Fruit fly (Drosophila melanogaster) whole organism, wandering third instar larva: ENCODE data around the gene CG33307.

Experiments used
- Abd-B ChIP-seq: fragments of >200 bp; optimal IDR thresholded peaks from 2 replicates; lab custom pipeline; 2017; ENCODE audit warnings: missing biosample characterization, missing genetic modification characterization
- CG32264 ChIP-seq: fragments of 200-800 bp; sonication (Bioruptor generic); optimal IDR thresholded peaks from 2 replicates; lab custom pipeline; 2016; ENCODE audit warnings: missing biosample characterization, missing genetic modification characterization
- CG9705 ChIP-seq: fragments of 200-800 bp; sonication (Bioruptor generic); optimal IDR thresholded peaks from 2 replicates; lab custom pipeline; 2018; ENCODE audit warnings: missing biosample characterization, mild to moderate bottlenecking, missing genetic modification characterization
- Dif ChIP-seq: fragments of 200-275, 200-300 bp; sonication (Bioruptor generic); optimal IDR thresholded peaks from 2 replicates; lab custom pipeline; 2018; ENCODE audit warnings: missing biosample characterization, missing genetic modification characterization; ENCODE audit not compliant: partially characterized antibody
- HLH106 ChIP-seq: fragments of 200-800 bp; optimal IDR thresholded peaks from 3 replicates; lab custom pipeline; 2019; ENCODE audit warnings: missing biosample characterization, mild to moderate bottlenecking, missing genetic modification characterization, moderate library complexity
- Hnf4 ChIP-seq: fragments of 200-800 bp; sonication (Bioruptor generic); optimal IDR thresholded peaks from 2 replicates; lab custom pipeline; 2016; ENCODE audit warnings: missing biosample characterization, mild to moderate bottlenecking, missing genetic modification characterization
- Hr83 ChIP-seq: fragments of 200-300 bp; sonication (Bioruptor generic); optimal IDR thresholded peaks from 2 replicates; lab custom pipeline; 2016; ENCODE audit warnings: missing biosample characterization, mild to moderate bottlenecking, missing genetic modification characterization, moderate library complexity; ENCODE audit not compliant: poor library complexity, severe bottlenecking
- Jra ChIP-seq: sonication (Bioruptor generic); optimal IDR thresholded peaks from 2 replicates; lab custom pipeline; 2016; ENCODE audit warnings: missing biosample characterization, missing genetic modification characterization
- Mio ChIP-seq: sonication (Bioruptor generic); optimal IDR thresholded peaks from 2 replicates; lab custom pipeline; 2016; ENCODE audit warnings: missing biosample characterization, missing genetic modification characterization
- Myc ChIP-seq: fragments of >200 bp; optimal IDR thresholded peaks from 2 replicates; lab custom pipeline; 2017
- N ChIP-seq: fragments of >200 bp; optimal IDR thresholded peaks from 2 replicates; lab custom pipeline; 2018; ENCODE audit warnings: missing biosample characterization, missing external identifiers, missing genetic modification characterization
- OdsH ChIP-seq: fragments of 200-800 bp; sonication (Bioruptor generic); optimal IDR thresholded peaks from 2 replicates; lab custom pipeline; 2016; ENCODE audit warnings: missing biosample characterization, mild to moderate bottlenecking, missing genetic modification characterization
- Rel ChIP-seq, 2 experiments: fragments of 200-800 bp; sonication (Bioruptor generic) in 1 of 2; optimal IDR thresholded peaks; 2 replicates in 1 of 2; 3 replicates in 1 of 2; lab custom pipeline; 2016 to 2019; ENCODE audit warnings: mild to moderate bottlenecking in 2 of 2, missing biosample characterization in 2 of 2, missing genetic modification characterization in 2 of 2, moderate library complexity in 1 of 2
- Sp1 ChIP-seq: fragments of 200-800 bp; sonication (Bioruptor generic); optimal IDR thresholded peaks from 3 replicates; lab custom pipeline; 2019; ENCODE audit warnings: missing biosample characterization, mild to moderate bottlenecking, missing genetic modification characterization, moderate library complexity
- Vsx2 ChIP-seq: fragments of 200-300, 225-300 bp; sonication (Bioruptor generic); optimal IDR thresholded peaks from 2 replicates; lab custom pipeline; 2018; ENCODE audit warnings: missing biosample characterization, missing genetic modification characterization; ENCODE audit not compliant: partially characterized antibody
- br ChIP-seq: fragments of 200-800 bp; sonication (Bioruptor generic); optimal IDR thresholded peaks from 2 replicates; lab custom pipeline; 2016; ENCODE audit warnings: missing biosample characterization, missing genetic modification characterization
- dl ChIP-seq, 2 experiments: fragments of 175-275, 200-275 bp in 1 of 2; fragments of 200-275 bp in 1 of 2; sonication (Bioruptor generic); optimal IDR thresholded peaks; lab custom pipeline; 2018; ENCODE audit warnings: mild to moderate bottlenecking in 2 of 2, missing biosample characterization in 2 of 2, missing genetic modification characterization in 2 of 2, moderate library complexity in 2 of 2; ENCODE audit not compliant: partially characterized antibody in 2 of 2, insufficient read depth in 1 of 2
- dmrt93B ChIP-seq: fragments of 200-800 bp; sonication (Bioruptor generic); optimal IDR thresholded peaks from 2 replicates; lab custom pipeline; 2018; ENCODE audit warnings: missing biosample characterization, mild to moderate bottlenecking, missing genetic modification characterization
- dsf ChIP-seq: sonication (Bioruptor generic); optimal IDR thresholded peaks from 2 replicates; lab custom pipeline; 2016; ENCODE audit warnings: missing biosample characterization, missing genetic modification characterization, borderline replicate concordance
- ey ChIP-seq: fragments of 200-800 bp; sonication (Bioruptor generic); optimal IDR thresholded peaks from 2 replicates; lab custom pipeline; 2016; ENCODE audit warnings: missing biosample characterization, missing genetic modification characterization
- fru ChIP-seq: fragments of 200-800 bp; sonication (Bioruptor generic); optimal IDR thresholded peaks from 3 replicates; lab custom pipeline; 2016; ENCODE audit warnings: missing biosample characterization, mild to moderate bottlenecking, missing genetic modification characterization
- h ChIP-seq: fragments of 200-800 bp; sonication (Bioruptor generic); optimal IDR thresholded peaks from 3 replicates; lab custom pipeline; 2016; ENCODE audit warnings: missing biosample characterization, mild to moderate bottlenecking, missing genetic modification characterization
- lola ChIP-seq: fragments of >200 bp; optimal IDR thresholded peaks from 2 replicates; lab custom pipeline; 2017; ENCODE audit warnings: missing biosample characterization, missing genetic modification characterization
- pan ChIP-seq: fragments of >200 bp; optimal IDR thresholded peaks from 2 replicates; lab custom pipeline; 2017
- psq ChIP-seq: fragments of 200-800 bp; sonication (Bioruptor generic); optimal IDR thresholded peaks from 3 replicates; lab custom pipeline; 2017; ENCODE audit warnings: missing biosample characterization, mild to moderate bottlenecking, missing genetic modification characterization, moderate library complexity
- rgr ChIP-seq: fragments of 200-800 bp; sonication (Bioruptor generic); optimal IDR thresholded peaks from 3 replicates; lab custom pipeline; 2016; ENCODE audit warnings: missing biosample characterization, mild to moderate bottlenecking, missing genetic modification characterization
- sage ChIP-seq: fragments of 200-800 bp; sonication (Bioruptor generic); optimal IDR thresholded peaks from 2 replicates; lab custom pipeline; 2016; ENCODE audit warnings: missing biosample characterization, mild to moderate bottlenecking, missing genetic modification characterization
- sv ChIP-seq: fragments of 200-800 bp; sonication (Bioruptor generic); optimal IDR thresholded peaks from 3 replicates; lab custom pipeline; 2016; ENCODE audit warnings: missing biosample characterization, missing genetic modification characterization
- tai ChIP-seq: sonication (Bioruptor generic); optimal IDR thresholded peaks from 2 replicates; lab custom pipeline; 2016; ENCODE audit warnings: missing biosample characterization, missing genetic modification characterization
- usp ChIP-seq: fragments of >200 bp; optimal IDR thresholded peaks from 2 replicates; lab custom pipeline; 2017; ENCODE audit warnings: missing biosample characterization, missing genetic modification characterization
- woc ChIP-seq: sonication (Bioruptor generic); optimal IDR thresholded peaks from 2 replicates; lab custom pipeline; 2016; ENCODE audit warnings: missing biosample characterization, mild to moderate bottlenecking, missing genetic modification characterization

CG33307 gene

DNA sequence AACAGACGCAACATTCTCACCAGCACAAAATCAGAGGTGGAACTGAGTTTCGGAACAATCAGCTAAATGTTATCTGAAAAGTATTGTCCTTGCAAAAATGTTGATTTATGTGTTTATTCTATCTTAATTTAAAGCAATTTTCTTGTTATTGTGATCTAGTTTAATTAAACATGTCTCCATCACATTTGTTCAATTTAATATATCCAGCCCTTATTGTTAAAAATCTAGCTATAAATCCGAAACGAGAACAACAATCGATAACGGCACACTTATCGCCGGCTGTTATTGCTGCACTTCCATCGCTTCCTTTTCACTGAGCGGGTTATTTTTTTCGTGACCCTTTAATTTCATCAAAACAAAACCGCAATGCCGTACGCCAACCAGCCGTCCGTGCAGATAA is 8.3 kb downstream of the CG33307 start, which contains the start of the genes GatC, PolG2 and Polr2C (continued):
- TF ChIP-seq pan, result no peak

DNA sequence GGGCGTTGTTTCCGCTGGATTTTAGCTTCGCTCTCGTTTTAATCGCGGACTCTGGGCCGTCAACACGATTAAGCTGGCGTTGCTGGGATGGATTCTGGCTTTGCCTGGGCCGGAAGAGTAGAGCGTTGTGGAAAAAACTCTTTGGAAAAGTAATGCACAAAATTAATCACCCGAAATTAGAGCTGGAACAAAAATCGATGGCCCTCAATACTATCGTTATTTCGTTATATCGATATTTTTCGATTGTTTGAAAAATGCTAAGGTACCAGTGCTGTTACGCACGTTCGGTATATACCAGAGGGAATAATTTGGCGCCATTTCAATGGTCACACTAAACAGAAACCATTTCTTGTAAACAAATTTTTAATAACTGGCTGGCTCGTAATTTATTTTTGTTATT is 11.8 kb downstream of the CG33307 start, which contains the start of the genes Arpc1 and Orc5:
Arpc1 (minus strand) TSS at position 202 of the 400 bp plus-strand sequence.
Orc5 (plus strand) TSS at position 298 of the 400 bp plus-strand sequence.
- TF ChIP-seq Rel (GFP tag; optimal IDR thresholded peaks at IDR 0.05; lab: Kevin White, UChicago) (no peak), Rel (tag; optimal IDR thresholded peaks at IDR 0.05; lab: Kevin White, UChicago) (peak; percentile 58), HLH106 (tag; lab: Kevin White, UChicago) (no peak)

DNA sequence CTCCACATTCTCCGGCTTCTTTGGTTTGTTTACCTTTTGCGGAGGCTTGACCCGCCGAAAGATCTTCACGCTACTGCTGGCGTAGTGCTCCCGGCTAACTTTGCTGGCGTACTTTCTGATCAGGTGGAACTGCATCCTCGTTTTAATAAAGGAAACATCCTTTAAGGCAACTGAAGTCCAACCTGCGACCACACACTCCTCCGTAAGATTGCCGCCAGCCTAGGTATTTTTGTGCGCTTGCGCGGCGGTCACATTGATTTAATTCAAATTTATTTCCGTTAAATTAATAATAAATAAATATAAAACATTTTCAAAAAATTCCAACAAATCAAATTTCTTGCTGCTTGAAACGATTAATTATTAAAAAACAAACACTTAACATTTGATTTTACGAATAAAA is 13.8 kb downstream of the CG33307 start, which contains the start of gene PolG1:
PolG1 (minus strand) TSS at position 216 of the 400 bp plus-strand sequence.
- TF ChIP-seq lola (GFP tag; lab: Kevin White, UChicago) (no peak), Sp1 (GFP tag; lab: Kevin White, UChicago) (no peak), Jra (GFP tag; lab: Kevin White, UChicago) (no peak), Hr83 (GFP tag; lab: Kevin White, UChicago) (no peak), ey (GFP tag; lab: Kevin White, UChicago) (no peak), br (GFP tag; lab: Kevin White, UChicago) (no peak), sage (GFP tag; lab: Kevin White, UChicago) (no peak), HLH106 (tag; lab: Kevin White, UChicago) (no peak), dmrt93B (GFP tag; lab: Kevin White, UChicago) (no peak), Dif (no peak), fru (no peak), CG32264 (GFP tag; lab: Kevin White, UChicago) (no peak), sv (GFP tag; lab: Kevin White, UChicago) (no peak)

DNA sequence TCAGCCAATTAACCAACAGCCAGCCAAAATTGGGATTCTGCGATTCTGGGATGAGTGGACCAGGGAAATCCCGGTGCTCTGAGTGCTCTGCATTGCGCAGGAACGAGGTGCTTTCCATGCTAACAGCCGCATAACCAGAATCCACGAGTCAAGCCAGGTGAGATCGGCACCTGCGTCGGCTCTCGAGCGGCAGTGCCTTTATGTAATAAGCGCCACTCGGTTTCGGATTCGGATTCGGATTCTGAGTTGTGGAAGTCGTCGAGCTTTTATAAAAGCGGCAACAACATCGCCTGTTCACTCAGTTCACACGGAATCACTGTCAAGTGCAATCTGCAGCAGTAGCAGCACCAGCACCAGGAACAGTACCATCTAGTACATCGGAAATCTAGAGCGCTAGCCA is 20.4 kb downstream of the CG33307 start, which contains the start of gene b:
b (plus strand) TSS at position 301 of the 400 bp plus-strand sequence.
- TF ChIP-seq Rel (GFP tag; optimal IDR thresholded peaks at IDR 0.05; lab: Kevin White, UChicago) (no peak), Rel (tag; optimal IDR thresholded peaks at IDR 0.05; lab: Kevin White, UChicago) (peak; percentile 79), pan (no peak), dsf (GFP tag; lab: Kevin White, UChicago) (no peak), Mio (GFP tag; lab: Kevin White, UChicago) (no peak), Dif (no peak), psq (GFP tag; lab: Kevin White, UChicago) (no peak), Myc (lab: Kevin White, UChicago) (no peak)

DNA sequence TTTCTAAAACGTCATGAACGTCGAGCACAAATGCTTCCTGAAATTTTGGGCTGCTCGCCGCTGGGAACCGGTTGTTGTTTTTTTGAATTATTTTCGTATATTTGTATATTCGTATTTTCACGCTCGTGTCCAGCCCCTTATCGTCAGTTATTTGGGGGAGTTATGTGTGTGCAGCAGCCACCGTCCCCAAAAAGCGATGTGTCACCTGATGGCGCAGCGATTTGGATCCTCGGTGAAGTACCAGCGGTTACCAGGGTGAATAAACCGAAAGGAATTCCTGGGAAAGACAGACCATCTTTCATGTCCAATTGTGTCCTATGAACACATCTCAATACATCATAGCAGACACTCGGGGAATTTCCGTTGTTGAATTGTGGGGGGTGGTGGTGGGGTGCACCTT is 21.1 kb downstream of the CG33307 start:
- TF ChIP-seq psq (GFP tag; lab: Kevin White, UChicago) (no peak), Rel (GFP tag; optimal IDR thresholded peaks at IDR 0.05; lab: Kevin White, UChicago) (no peak), Rel (tag; optimal IDR thresholded peaks at IDR 0.05; lab: Kevin White, UChicago) (peak; percentile 91), OdsH (GFP tag; lab: Kevin White, UChicago) (no peak), br (GFP tag; lab: Kevin White, UChicago) (no peak)
- TF ChIP-seq, all 38 proteins: peak for 1

DNA sequence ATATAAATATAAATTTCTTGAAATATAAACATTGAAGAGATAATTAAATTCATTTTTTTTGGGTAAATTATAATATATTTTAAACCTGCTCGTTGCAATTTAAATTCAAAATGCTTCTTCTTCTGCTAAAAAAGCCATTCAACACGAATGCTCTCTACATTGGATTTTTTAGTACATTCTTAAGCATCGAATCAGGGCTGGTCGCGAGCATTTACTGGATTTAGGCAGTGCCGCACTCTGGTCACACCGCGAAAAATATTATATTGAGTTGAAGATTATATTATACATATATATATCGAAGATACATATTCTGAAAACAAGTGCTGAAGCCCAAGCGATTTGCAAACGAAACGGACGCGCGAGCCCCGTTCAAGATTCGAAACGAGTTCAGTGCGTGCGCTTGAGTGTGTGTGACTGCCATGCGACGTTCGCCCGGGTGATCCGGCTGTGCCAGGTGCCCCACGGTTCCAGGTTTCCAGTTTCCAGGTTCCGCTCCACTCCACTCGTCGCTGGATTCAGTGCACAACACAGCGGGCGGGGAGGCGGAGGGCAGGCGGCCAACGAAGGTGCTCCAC is 27.6 kb downstream of the CG33307 start, which contains the start of gene Sos:
Sos (plus strand) TSS at position 213 of the 575 bp plus-strand sequence.
- no peak for TF ChIP-seq psq (GFP tag; lab: Kevin White, UChicago)
- TF ChIP-seq Rel (GFP tag; optimal IDR thresholded peaks at IDR 0.05; lab: Kevin White, UChicago), result no peak
- peak; percentile 45 for TF ChIP-seq Rel (tag; optimal IDR thresholded peaks at IDR 0.05; lab: Kevin White, UChicago)
- no peak for TF ChIP-seq lola (GFP tag; lab: Kevin White, UChicago)
- TF ChIP-seq h (GFP tag; lab: Kevin White, UChicago), result no peak
- TF ChIP-seq dmrt93B (GFP tag; lab: Kevin White, UChicago), result no peak
- TF ChIP-seq Myc (lab: Kevin White, UChicago), result no peak

DNA sequence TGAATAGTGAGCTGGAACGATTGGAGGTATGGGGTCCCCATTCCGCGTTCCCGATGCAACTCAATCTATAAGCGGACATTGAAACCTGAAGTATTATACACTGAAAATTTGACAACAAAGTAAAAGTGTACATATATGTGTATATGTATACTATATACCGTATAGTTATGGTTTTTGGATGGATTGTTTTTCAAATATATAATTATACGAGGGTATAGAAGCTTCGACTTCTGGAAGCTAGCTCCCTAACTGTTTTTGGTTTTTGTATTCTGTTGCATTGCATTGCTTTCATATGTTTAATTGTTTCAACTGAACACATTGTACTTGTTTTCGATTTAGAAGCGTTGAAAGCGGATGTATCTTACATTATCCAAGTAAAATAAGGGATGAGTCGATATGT is 28.2 kb downstream of the CG33307 start, which contains the start of gene CG16888:
CG16888 (minus strand) TSS at position 101 of the 400 bp plus-strand sequence.
- TF ChIP-seq Abd-B (GFP tag; lab: Kevin White, UChicago), result no peak
- TF ChIP-seq tai, result no peak
- TF ChIP-seq psq (GFP tag; lab: Kevin White, UChicago), result no peak
- no peak for TF ChIP-seq CG32264 (GFP tag; lab: Kevin White, UChicago)
- no peak for TF ChIP-seq rgr (GFP tag; lab: Kevin White, UChicago)
- TF ChIP-seq ey (GFP tag; lab: Kevin White, UChicago), result no peak
- TF ChIP-seq Rel (GFP tag; optimal IDR thresholded peaks at IDR 0.05; lab: Kevin White, UChicago), result no peak
- TF ChIP-seq Rel (tag; optimal IDR thresholded peaks at IDR 0.05; lab: Kevin White, UChicago), result no peak
- no peak for TF ChIP-seq pan
- TF ChIP-seq N (GFP tag; lab: Kevin White, UChicago), result no peak
- TF ChIP-seq usp (GFP tag; lab: Kevin White, UChicago), result no peak
- no peak for TF ChIP-seq Vsx2 (GFP tag; lab: Kevin White, UChicago)
- no peak for TF ChIP-seq dl (GFP tag; optimal IDR thresholded peaks at IDR 0.05; lab: Kevin White, UChicago; ENCODE audit: insufficient read depth in 1 of 2, partially characterized antibody in 2 of 2)
- no peak for TF ChIP-seq Hnf4
- TF ChIP-seq Mio (GFP tag; lab: Kevin White, UChicago), result no peak
- TF ChIP-seq fru, result no peak
- no peak for TF ChIP-seq Myc (lab: Kevin White, UChicago)
- TF ChIP-seq CG9705 (GFP tag; lab: Kevin White, UChicago), result no peak
- no peak for TF ChIP-seq woc
- TF ChIP-seq Jra (GFP tag; lab: Kevin White, UChicago), result no peak
- TF ChIP-seq, all 38 proteins: peak for 0
